Worm (Caenorhabditis elegans): ENCODE results near the gene F08D12.12.

Gene F08D12.12

DNA sequence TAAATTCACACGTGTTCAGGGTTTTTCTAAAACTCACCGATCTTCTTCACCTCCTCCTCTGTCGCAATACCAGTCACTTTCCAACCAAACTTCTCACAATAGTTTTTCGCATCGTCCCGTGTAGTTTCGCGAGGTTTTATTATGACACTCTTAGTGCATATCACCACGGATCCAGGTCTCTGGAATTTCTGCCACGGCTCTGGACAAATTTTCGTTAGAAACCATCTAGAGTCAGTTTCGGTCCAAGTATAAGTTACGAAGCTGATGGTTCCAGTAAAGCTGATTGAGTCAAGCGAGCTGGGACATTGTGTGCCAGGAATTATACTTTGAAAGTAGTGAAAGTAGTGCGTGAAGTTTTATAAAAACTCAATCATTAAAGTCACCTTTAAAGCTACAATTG is 30.5 kb downstream of the F08D12.12 start:
- TF ChIP-seq W03F9.2 (tag; optimal IDR thresholded peaks at IDR 0.05) (no peak), dao-5 (tag; optimal IDR thresholded peaks at IDR 0.05) (no peak), him-1 (tag; optimal IDR thresholded peaks at IDR 0.05) (no peak)

DNA sequence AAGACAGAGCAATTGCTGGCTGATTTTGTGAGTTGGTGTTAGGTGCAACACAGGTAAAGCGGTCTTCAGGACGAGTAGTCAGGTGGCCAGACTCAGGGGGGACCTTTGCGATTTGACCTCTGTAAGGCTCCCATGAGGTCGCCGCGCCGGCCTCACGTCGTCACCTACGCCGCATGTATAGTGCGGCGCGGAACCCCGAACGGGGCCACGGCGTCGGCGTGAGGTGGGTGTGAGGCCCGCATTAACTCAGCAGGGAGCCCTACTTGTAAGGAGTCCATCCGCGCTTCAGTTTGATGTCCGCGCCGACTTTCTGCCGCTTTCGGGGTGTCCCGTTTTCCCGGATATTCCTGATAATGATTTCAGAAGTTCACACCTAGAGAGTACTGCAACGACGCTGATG is 32.3 kb downstream of the F08D12.12 start:
- TF ChIP-seq dao-5 (tag; optimal IDR thresholded peaks at IDR 0.05), result no peak

DNA sequence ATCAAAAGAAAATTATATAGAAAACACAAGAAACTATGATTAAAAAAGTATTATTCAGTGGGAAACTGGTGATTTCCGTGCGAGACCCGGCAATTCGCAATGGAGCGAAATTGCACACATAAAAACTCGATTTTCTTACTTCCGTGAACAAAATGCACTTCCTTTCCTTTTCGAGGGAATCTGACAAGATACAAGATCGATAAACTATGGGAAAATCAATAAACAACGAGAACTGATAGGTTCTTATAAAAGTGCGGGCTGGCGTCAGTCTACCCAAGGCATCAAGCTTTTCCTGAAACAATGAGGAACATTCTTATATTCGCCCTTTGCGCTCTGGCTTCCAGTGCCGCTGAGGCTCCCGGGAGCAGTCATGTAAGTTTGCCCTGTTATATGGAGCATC is 33.9 kb downstream of the F08D12.12 start, which contains the start of gene F29A7.3:
Gene F29A7.3 (plus strand): TSS at position 301 of the 400 bp plus-strand sequence.
- TF ChIP-seq W03F9.2 (tag; optimal IDR thresholded peaks at IDR 0.05), result no peak
- TF ChIP-seq dao-5 (tag; optimal IDR thresholded peaks at IDR 0.05), result no peak
- no peak for TF ChIP-seq him-1 (tag; optimal IDR thresholded peaks at IDR 0.05)

DNA sequence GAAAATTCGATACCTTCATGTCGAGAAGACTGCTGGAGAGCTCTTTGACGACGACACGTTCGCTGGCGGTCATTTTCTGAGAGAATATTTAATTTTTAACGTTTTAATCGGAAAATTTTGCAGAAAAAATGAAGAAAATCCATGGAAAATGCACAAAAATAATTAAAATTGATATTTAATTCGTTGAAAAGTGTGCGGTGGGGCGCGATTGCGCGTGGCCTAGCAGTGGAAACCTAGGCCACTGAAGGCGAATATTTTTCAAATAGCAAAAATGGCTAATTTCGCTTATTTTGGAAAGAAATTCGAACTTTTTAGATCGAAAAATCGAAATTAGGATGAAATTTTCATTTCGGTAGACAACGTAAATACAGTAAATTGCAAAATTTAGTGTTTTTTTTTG is 34.3 kb downstream of the F08D12.12 start, which contains the start of gene F29A7.6:
Gene F29A7.6 (minus strand): TSS at position 76 of the 400 bp plus-strand sequence.
- TF ChIP-seq W03F9.2 (tag; optimal IDR thresholded peaks at IDR 0.05), result peak; percentile 76
- TF ChIP-seq dao-5 (tag; optimal IDR thresholded peaks at IDR 0.05), result no peak

DNA sequence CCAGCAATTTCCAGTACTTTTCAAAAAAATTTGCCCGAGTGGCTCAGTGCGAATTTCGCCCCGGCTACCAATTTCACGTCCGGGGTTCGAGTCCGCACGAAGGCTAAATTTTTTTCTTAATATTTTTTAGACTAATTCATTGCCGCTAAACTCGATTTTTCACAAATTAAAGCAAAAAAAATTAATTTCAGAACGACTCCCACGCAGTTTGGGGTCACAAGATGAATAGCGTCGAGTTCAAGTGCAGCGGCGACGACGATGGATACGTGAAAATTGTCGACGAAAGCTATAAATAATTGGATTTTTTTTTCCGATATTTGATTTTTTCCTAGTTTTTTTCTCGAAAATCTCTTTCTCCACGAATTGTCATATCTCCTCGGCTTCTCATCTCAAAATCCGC is 35.6 kb downstream of the F08D12.12 start:
- no peak for TF ChIP-seq W03F9.2 (tag; optimal IDR thresholded peaks at IDR 0.05)
- TF ChIP-seq him-1 (tag; optimal IDR thresholded peaks at IDR 0.05), result no peak
- no peak for TF ChIP-seq dao-5 (tag; optimal IDR thresholded peaks at IDR 0.05)

DNA sequence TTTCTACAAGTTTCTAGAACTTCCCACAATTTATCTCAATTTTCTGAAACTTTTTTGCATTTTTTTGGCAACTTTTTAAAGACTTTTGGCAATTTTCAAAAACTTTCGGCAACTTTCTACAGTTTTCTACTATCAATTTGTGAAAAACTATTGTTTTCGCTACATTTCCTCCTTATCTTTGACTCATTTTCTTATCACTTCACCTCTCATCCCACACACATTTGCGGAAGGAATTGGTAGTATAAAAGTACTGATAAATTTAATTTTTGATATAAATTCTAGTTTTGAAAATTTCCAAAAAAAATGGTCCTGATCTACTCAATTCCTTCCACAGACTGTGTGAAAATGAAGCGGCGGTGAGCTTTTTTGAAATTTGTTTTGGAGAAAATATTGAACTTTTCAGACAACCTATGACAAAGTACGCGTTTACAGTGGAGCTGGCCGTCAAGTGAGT is 37.3 kb downstream of the F08D12.12 start, which contains the start of gene F29A7.4:
Gene F29A7.4 (plus strand): TSS at position 404 of the 454 bp plus-strand sequence.
- TF ChIP-seq W03F9.2 (tag; optimal IDR thresholded peaks at IDR 0.05) (no peak), dao-5 (tag; optimal IDR thresholded peaks at IDR 0.05) (no peak), him-1 (tag; optimal IDR thresholded peaks at IDR 0.05) (no peak)

DNA sequence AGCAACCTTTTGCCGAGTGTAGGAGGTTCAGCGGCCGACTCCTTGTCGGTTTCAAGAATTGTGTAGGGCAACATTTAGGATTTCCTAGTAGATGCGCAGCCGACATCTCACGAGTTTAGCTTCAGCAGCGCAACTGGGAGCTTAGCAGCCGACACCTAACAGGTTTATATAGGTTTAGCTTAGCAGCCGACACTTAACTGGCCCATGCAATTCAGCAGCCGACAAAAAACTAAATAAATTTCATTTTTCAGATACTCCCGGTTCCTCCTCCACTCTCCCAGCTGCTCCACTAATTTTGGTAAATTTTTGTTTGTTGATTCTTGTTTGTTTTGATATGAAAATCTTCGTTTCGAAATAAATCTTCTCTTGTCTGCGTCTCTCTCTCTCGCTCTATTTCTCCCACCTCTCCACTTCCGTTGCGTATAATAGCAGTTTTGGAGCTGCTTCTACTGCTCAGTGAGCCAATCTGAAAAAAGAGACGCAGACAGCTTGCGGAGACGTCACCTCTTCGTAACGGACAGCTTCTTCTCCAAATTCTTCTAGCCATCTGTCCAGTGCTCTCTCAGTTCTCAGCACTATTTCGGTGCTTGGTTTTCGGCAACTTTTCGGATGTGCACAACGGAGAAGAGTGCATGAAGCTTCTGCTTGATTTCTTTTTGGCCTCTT is 38.8 kb downstream of the F08D12.12 start:
- TF ChIP-seq him-1 (tag; optimal IDR thresholded peaks at IDR 0.05) (peak; percentile 18), W03F9.2 (tag; optimal IDR thresholded peaks at IDR 0.05) (no peak)

DNA sequence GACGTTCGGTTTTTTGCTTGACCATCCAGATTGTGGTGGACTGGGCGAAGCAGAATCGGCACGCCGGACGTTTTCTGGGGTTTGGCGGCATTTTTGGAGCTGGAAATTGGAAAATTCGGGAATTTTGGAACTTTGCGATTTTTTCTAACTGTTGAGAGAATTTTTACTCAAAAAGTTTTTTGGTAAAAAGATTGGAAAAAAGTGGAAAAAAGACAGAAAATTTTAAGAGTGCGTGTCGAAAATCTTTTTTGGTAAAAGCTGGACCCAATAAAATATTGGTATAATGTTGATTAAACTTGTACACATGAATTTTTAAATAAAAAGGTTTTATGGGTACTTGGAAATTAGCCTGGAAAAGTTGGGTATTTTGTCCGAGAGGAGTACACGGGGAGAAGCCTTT is 44.6 kb downstream of the F08D12.12 start, which contains the start of gene T05A8.7:
Gene T05A8.7 (minus strand): TSS at position 101 of the 400 bp plus-strand sequence.
- no peak for TF ChIP-seq W03F9.2 (tag; optimal IDR thresholded peaks at IDR 0.05)
- TF ChIP-seq him-1 (tag; optimal IDR thresholded peaks at IDR 0.05), result no peak
- no peak for TF ChIP-seq dao-5 (tag; optimal IDR thresholded peaks at IDR 0.05)

DNA sequence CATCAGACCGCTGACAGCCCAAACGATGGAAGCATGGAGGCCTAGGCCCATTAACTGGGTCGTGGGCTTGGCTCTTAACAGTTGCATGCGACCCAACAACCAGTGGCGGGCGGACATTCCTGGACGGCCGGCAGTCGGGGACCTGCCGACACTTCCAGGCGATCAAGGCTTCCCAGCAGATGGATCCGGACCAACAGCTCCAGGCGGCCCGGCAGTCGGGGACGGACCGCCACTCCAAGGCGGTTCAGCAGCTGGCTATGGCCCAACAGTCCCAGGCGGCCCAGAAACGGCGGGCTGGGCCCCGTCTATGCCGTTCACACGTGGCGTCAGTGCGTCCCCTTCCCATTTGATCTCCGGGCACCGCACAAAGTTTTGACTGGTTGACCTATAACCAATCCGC is 45.5 kb downstream of the F08D12.12 start:
- no peak for TF ChIP-seq dao-5 (tag; optimal IDR thresholded peaks at IDR 0.05)
- no peak for TF ChIP-seq him-1 (tag; optimal IDR thresholded peaks at IDR 0.05)
- TF ChIP-seq W03F9.2 (tag; optimal IDR thresholded peaks at IDR 0.05), result no peak

DNA sequence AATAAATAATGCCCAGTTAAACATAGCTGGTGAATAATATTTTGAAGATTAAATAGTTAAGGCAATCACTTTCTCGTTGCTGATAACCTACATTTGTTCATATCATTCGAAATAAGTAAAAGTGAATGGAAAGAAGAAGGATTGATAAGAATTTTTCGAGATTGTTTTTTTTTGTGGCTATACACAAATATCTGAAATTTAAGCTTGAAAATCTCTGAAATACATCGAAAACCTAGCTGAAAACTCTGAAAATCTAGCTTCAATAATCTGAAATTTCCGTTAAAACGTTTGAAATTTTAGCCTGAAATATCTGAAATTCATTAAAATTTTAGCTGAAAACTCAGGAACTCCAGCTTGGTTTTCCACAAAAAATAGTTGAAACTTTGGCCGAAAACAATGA is 47.3 kb downstream of the F08D12.12 start, which contains the start of gene T05A8.6:
Gene T05A8.6 (minus strand): TSS at position 101 of the 400 bp plus-strand sequence.
- TF ChIP-seq him-1 (tag; optimal IDR thresholded peaks at IDR 0.05) (no peak), W03F9.2 (tag; optimal IDR thresholded peaks at IDR 0.05) (no peak), dao-5 (tag; optimal IDR thresholded peaks at IDR 0.05) (no peak)

DNA sequence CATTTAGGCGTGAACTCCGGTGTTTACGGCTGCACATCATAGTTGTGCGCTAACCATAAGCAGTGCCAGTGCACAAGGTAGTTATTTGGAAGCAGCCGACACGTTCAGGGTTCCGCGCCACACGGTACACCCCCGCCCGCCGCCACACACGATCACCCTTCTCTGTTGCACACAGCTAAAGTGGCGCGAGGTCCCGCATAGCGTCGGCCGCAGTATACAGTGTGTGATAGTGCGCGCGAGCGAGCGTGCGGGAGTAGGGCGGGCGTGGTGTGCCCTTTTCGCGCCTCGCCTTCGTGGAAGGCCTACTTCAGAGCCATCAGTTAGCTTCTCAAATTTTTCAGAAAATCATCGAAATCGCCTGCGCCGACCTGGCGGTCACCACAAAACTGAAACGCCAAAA is 49.9 kb downstream of the F08D12.12 start:
- TF ChIP-seq W03F9.2 (tag; optimal IDR thresholded peaks at IDR 0.05) (no peak), him-1 (tag; optimal IDR thresholded peaks at IDR 0.05) (no peak), dao-5 (tag; optimal IDR thresholded peaks at IDR 0.05) (no peak)

DNA sequence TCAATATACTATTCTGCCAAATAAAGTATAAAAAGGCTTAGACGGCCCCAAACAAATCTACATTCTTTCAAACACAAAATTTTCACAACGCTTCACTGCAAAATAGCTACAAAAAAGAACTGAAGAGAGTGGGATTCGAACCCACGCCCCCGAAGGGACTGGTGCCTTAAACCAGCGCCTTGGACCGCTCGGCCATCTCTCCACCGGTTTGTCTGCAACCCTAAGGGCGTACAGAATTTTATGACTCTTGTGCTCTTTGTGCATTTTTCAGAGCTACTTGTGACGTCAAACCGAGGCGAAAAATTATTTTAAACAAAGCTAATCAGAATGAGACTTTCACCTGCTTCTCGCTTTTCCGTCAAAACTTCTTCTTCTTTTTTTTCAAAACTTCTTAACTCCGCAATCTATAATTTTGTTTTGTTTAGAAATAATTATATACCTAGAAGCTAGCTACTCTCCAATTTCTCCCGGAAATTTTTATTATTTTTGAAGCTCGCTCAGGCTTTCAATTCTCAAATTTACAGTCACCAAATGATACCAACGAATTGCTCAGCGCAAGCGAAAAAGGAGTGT is 50.6 kb downstream of the F08D12.12 start, which contains the start of gene T05A8.8:
Gene T05A8.8 (plus strand): TSS at position 523 of the 573 bp plus-strand sequence.
- no peak for TF ChIP-seq him-1 (tag; optimal IDR thresholded peaks at IDR 0.05)

DNA sequence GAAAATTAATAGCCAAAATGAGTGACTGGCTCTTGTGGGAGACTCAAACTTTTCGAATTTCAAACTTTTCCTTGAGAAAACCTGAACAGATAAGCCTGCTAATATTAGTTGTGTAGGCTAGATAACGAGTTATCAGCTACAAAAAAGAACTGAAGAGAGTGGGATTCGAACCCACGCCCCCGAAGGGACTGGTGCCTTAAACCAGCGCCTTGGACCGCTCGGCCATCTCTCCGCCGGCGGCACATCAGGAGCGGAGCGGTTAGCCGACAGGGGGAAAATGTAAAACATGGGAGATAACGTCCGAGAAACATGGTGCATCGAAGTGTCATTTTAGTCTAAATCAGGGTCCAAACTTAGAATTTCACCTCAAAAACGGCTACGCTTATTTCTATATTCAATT is 51.2 kb downstream of the F08D12.12 start:
- TF ChIP-seq W03F9.2 (tag; optimal IDR thresholded peaks at IDR 0.05) (no peak), him-1 (tag; optimal IDR thresholded peaks at IDR 0.05) (no peak), dao-5 (tag; optimal IDR thresholded peaks at IDR 0.05) (no peak)

DNA sequence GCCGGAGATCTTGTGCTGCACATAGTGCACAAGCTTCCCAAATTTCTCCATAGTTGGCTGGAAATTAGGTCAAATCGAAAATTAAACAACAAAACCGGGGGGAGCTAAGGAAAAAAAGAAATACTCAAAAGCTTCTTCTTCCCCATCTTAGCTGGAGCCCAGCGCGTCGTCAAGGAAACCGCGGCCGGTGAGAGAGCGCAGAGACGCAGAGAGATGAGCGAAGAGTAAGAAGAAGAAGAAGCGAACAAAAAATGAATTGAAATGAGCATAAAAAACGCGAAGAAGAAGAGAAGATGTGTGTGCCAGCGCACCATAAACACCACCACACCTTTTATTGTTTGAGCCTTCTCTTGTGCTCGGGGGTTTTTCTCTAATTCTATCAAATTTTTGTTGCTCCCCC is 51.7 kb downstream of the F08D12.12 start, which contains the start of gene wdr-31:
Gene wdr-31 (minus strand): TSS at position 101 of the 400 bp plus-strand sequence.
- no peak for TF ChIP-seq him-1 (tag; optimal IDR thresholded peaks at IDR 0.05)
- TF ChIP-seq dao-5 (tag; optimal IDR thresholded peaks at IDR 0.05), result no peak
- TF ChIP-seq W03F9.2 (tag; optimal IDR thresholded peaks at IDR 0.05), result no peak
